Fruit fly (Drosophila melanogaster) whole organism: ENCODE measurements around the gene CG15570.

ENCODE experiments used
- CG8478 ChIP-seq: fragments of >200 bp; optimal IDR thresholded peaks from 2 replicates; lab custom pipeline; 2018; ENCODE audit warnings: inconsistent platforms
- EcR ChIP-seq, 2 experiments: fragments of >200 bp; optimal IDR thresholded peaks; 2 replicates each; lab custom pipeline; 2017; ENCODE audit warnings: missing biosample characterization in 2 of 2, missing genetic modification characterization in 2 of 2, missing genetic modification reagents in 2 of 2
- psq ChIP-seq: fragments of >200 bp; optimal IDR thresholded peaks from 2 replicates; lab custom pipeline; 2017
- usp ChIP-seq: fragments of >200 bp; optimal IDR thresholded peaks from 2 replicates; lab custom pipeline; 2017; ENCODE audit warnings: missing biosample characterization, missing genetic modification characterization, mixed read lengths

DNA sequence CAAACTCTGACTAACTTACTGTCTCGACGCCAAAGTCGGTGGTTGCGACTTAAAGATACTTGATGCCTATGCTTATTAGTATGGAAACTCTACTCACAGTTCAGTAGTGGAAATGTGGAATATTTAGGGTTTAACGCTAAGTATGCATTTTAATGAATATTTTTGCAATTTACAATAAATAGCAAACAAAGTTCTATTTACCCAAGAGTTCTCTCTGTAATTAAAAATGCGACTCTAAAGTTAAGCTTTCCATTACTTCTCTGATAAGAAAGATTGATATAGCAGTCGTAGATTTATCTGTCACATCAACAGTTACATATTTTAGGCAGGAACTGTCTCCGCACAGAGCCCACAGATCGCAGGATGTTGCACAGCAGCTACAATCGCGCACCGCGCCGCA, 47.8 kb downstream of the CG15570 start, which contains the start of gene CG12691:
- TF ChIP-seq psq (no peak), EcR (GFP tag; optimal IDR thresholded peaks at IDR 0.05; lab: Kevin White, UChicago) (no peak), usp (GFP tag; lab: Kevin White, UChicago) (no peak), CG8478 (lab: Kevin White, UChicago) (no peak)
